Worm (Caenorhabditis elegans) whole organism, young adult: ENCODE measurements around the gene clc-7.
A peak's percentile ranks its signal among the peaks of the same experiment; 100 is the strongest.

ENCODE experiments used
- T07F8.4 ChIP-seq: sonication (generic microtip); optimal IDR thresholded peaks from 2 replicates; lab custom pipeline; 2016; ENCODE audit warnings: mild to moderate bottlenecking, missing genetic modification characterization, moderate library complexity, missing compliant biosample characterization
- Y53F4B.3 ChIP-seq: fragments of 200-800 bp; sonication (Bioruptor generic); IDR thresholded peaks from 2 replicates; pipeline ENCODE4 v1.3.6; 2022; ENCODE audit warnings: missing genetic modification reagents, missing genetic modification characterization, missing compliant biosample characterization
- Y67H2A.10 ChIP-seq: fragments of 200-800 bp; sonication (Bioruptor generic); conservative IDR thresholded peaks from 2 replicates; pipeline ENCODE4 v1.3.6; 2022; ENCODE audit warnings: missing genetic modification reagents, missing genetic modification characterization, missing compliant biosample characterization
- Y79H2A.3 ChIP-seq: fragments of 200-800 bp; sonication (Bioruptor generic); conservative IDR thresholded peaks from 2 replicates; pipeline ENCODE4 v1.3.6; 2022; ENCODE audit warnings: missing genetic modification reagents, missing genetic modification characterization, missing compliant biosample characterization
- ZK185.1 ChIP-seq: sonication (generic microtip); optimal IDR thresholded peaks from 2 replicates; lab custom pipeline; 2016; ENCODE audit warnings: mild to moderate bottlenecking, missing genetic modification characterization, missing compliant biosample characterization; ENCODE audit not compliant: poor library complexity, severe bottlenecking
- akir-1 ChIP-seq: fragments of 200-800 bp; sonication (Bioruptor generic); optimal IDR thresholded peaks from 2 replicates; lab custom pipeline; 2018; ENCODE audit warnings: mild to moderate bottlenecking, missing genetic modification characterization, moderate library complexity, missing compliant biosample characterization
- ama-1 ChIP-seq, 3 experiments: fragments of 150-350 bp in 1 of 3; sonication (generic microtip) in 2 of 3; optimal IDR thresholded peaks; 2 replicates each; lab custom pipeline; 2014 to 2018; ENCODE audit warnings: missing biosample characterization in 2 of 3, missing genetic modification characterization in 2 of 3, missing genetic modification reagents in 2 of 3
- aptf-3 ChIP-seq: fragments of 200-800 bp; sonication (Bioruptor generic); IDR thresholded peaks from 2 replicates; pipeline ENCODE4 v1.3.6; 2022; ENCODE audit warnings: missing genetic modification characterization, missing compliant biosample characterization
- atf-7 ChIP-seq: sonication (generic microtip); optimal IDR thresholded peaks from 2 replicates; lab custom pipeline; 2017; ENCODE audit warnings: mild to moderate bottlenecking, missing genetic modification characterization, missing compliant biosample characterization
- athp-1 ChIP-seq: sonication (generic microtip); optimal IDR thresholded peaks from 2 replicates; lab custom pipeline; 2017; ENCODE audit warnings: mild to moderate bottlenecking, missing genetic modification characterization, missing compliant biosample characterization
- cebp-1 ChIP-seq, 2 experiments: fragments of 200-800 bp in 1 of 2; sonication (Bioruptor generic) in 1 of 2; sonication (generic microtip) in 1 of 2; IDR thresholded peaks in 1 of 2; optimal IDR thresholded peaks in 1 of 2; 2 replicates each; pipeline versions ENCODE4 v1.3.6 to Lab custom; 2017 to 2022; ENCODE audit warnings: missing compliant biosample characterization in 2 of 2, missing genetic modification characterization in 2 of 2, mild to moderate bottlenecking in 1 of 2, missing genetic modification reagents in 1 of 2, moderate library complexity in 1 of 2
- ceh-27 ChIP-seq: fragments of 200-800 bp; sonication (Bioruptor generic); optimal IDR thresholded peaks from 2 replicates; lab custom pipeline; 2018; ENCODE audit warnings: mild to moderate bottlenecking, missing genetic modification characterization, moderate library complexity, missing compliant biosample characterization
- ceh-40 ChIP-seq: fragments of 200-800 bp; sonication (Bioruptor generic); IDR thresholded peaks from 2 replicates; pipeline ENCODE4 v1.3.6; 2022; ENCODE audit warnings: missing genetic modification characterization, missing compliant biosample characterization
- dox-1 ChIP-seq: fragments of 200-800 bp; sonication (Bioruptor generic); IDR thresholded peaks from 2 replicates; pipeline ENCODE4 v1.3.6; 2022; ENCODE audit warnings: missing genetic modification reagents, missing genetic modification characterization, missing compliant biosample characterization
- dpff-1 ChIP-seq: sonication (generic microtip); optimal IDR thresholded peaks from 2 replicates; lab custom pipeline; 2017; ENCODE audit warnings: mild to moderate bottlenecking, missing genetic modification characterization, missing compliant biosample characterization
- efl-1 ChIP-seq: fragments of 150-350 bp; optimal IDR thresholded peaks from 2 replicates; lab custom pipeline; 2014; ENCODE audit warnings: missing biosample characterization, missing genetic modification reagents, missing genetic modification characterization
- egrh-3 ChIP-seq: fragments of 200-800 bp; sonication (Bioruptor generic); IDR thresholded peaks from 2 replicates; pipeline ENCODE4 v1.3.6; 2022; ENCODE audit warnings: missing genetic modification reagents, missing genetic modification characterization, missing compliant biosample characterization
- fkh-3 ChIP-seq: sonication (generic microtip); optimal IDR thresholded peaks from 2 replicates; lab custom pipeline; 2016; ENCODE audit warnings: mild to moderate bottlenecking, missing genetic modification characterization, missing compliant biosample characterization
- hlh-12 ChIP-seq: sonication (generic microtip); optimal IDR thresholded peaks from 2 replicates; lab custom pipeline; 2016; ENCODE audit warnings: missing genetic modification characterization, missing compliant biosample characterization
- hlh-26 ChIP-seq: fragments of 200-800 bp; sonication (Bioruptor generic); conservative IDR thresholded peaks from 2 replicates; pipeline ENCODE4 v1.3.6; 2022; ENCODE audit warnings: missing genetic modification reagents, missing genetic modification characterization, missing compliant biosample characterization
- hmg-1.2 ChIP-seq: fragments of 200-800 bp; sonication (Bioruptor generic); IDR thresholded peaks from 2 replicates; pipeline ENCODE4 v1.3.6; 2022; ENCODE audit warnings: missing genetic modification reagents, missing genetic modification characterization, missing compliant biosample characterization
- lag-1 ChIP-seq: fragments of 200-800 bp; sonication (Bioruptor generic); IDR thresholded peaks from 2 replicates; pipeline ENCODE4 v1.3.6; 2022; ENCODE audit warnings: missing genetic modification reagents, missing genetic modification characterization, missing compliant biosample characterization
- let-607 ChIP-seq, 2 experiments: fragments of 200-800 bp in 1 of 2; sonication (Bioruptor generic) in 1 of 2; sonication (generic microtip) in 1 of 2; optimal IDR thresholded peaks; 2 replicates each; lab custom pipeline; 2016 to 2018; ENCODE audit warnings: mild to moderate bottlenecking in 2 of 2, missing compliant biosample characterization in 2 of 2, missing genetic modification characterization in 2 of 2, moderate library complexity in 2 of 2, missing genotype in 1 of 2
- lin-40 ChIP-seq: sonication (generic microtip); optimal IDR thresholded peaks from 2 replicates; lab custom pipeline; 2016; ENCODE audit warnings: missing genetic modification characterization, mild to moderate bottlenecking, missing compliant biosample characterization, missing genotype, missing genetic modification reagents
- lsl-1 ChIP-seq: fragments of 200-800 bp; sonication (Bioruptor generic); optimal IDR thresholded peaks from 2 replicates; lab custom pipeline; 2018; ENCODE audit warnings: mild to moderate bottlenecking, missing genetic modification characterization, moderate library complexity, missing compliant biosample characterization
- madf-6 ChIP-seq: fragments of 200-800 bp; sonication (Bioruptor generic); IDR thresholded peaks from 2 replicates; pipeline ENCODE4 v1.3.6; 2022; ENCODE audit warnings: missing genetic modification reagents, missing genetic modification characterization, missing compliant biosample characterization
- madf-8 ChIP-seq: fragments of 200-800 bp; sonication (Bioruptor generic); conservative IDR thresholded peaks from 2 replicates; pipeline ENCODE4 v1.3.6; 2022; ENCODE audit warnings: missing genetic modification reagents, missing genetic modification characterization, missing compliant biosample characterization
- mes-4 ChIP-seq: sonication (generic microtip); optimal IDR thresholded peaks from 2 replicates; lab custom pipeline; 2016; ENCODE audit warnings: missing genotype, missing genetic modification characterization, missing compliant biosample characterization
- nhr-80 ChIP-seq: sonication (generic microtip); optimal IDR thresholded peaks from 2 replicates; lab custom pipeline; 2016; ENCODE audit warnings: missing genetic modification characterization, missing compliant biosample characterization
- nhr-90 ChIP-seq: sonication (generic microtip); optimal IDR thresholded peaks from 2 replicates; lab custom pipeline; 2016; ENCODE audit warnings: missing genotype, mild to moderate bottlenecking, missing genetic modification characterization, missing compliant biosample characterization
- pbrm-1 ChIP-seq: fragments of 200-800 bp; sonication (Bioruptor generic); IDR thresholded peaks from 2 replicates; pipeline ENCODE4 v1.3.6; 2022; ENCODE audit warnings: missing genetic modification reagents, missing genetic modification characterization, missing compliant biosample characterization
- rpc-1 ChIP-seq, 2 experiments: fragments of 150-350 bp in 1 of 2; sonication (generic microtip) in 1 of 2; optimal IDR thresholded peaks; 2 replicates each; lab custom pipeline; 2014 to 2018; ENCODE audit warnings: missing biosample characterization in 1 of 2, missing genetic modification characterization in 1 of 2, missing genetic modification reagents in 1 of 2, missing genotype in 1 of 2
- sea-2 ChIP-seq: fragments of 200-800 bp; sonication (Bioruptor generic); IDR thresholded peaks from 2 replicates; pipeline ENCODE4 v1.3.6; 2022; ENCODE audit warnings: missing genetic modification characterization, missing compliant biosample characterization
- snpc-3.4 ChIP-seq: sonication (generic microtip); optimal IDR thresholded peaks from 2 replicates; lab custom pipeline; 2017; ENCODE audit warnings: missing genetic modification characterization, mild to moderate bottlenecking, missing compliant biosample characterization, antibody characterized with exemption, moderate library complexity, missing genotype, missing genetic modification reagents
- snpc-4 ChIP-seq, 5 experiments: fragments of 150-350 bp in 1 of 5; sonication (generic microtip) in 4 of 5; optimal IDR thresholded peaks; 2 replicates each; lab custom pipeline; 2014 to 2018; ENCODE audit warnings: missing genetic modification characterization in 5 of 5, missing biosample characterization in 3 of 5, antibody characterized with exemption in 2 of 5, mild to moderate bottlenecking in 2 of 5, missing compliant biosample characterization in 2 of 5, missing genotype in 2 of 5, moderate library complexity in 2 of 5, missing genetic modification reagents in 1 of 5
- somi-1 ChIP-seq: fragments of 200-800 bp; sonication (Bioruptor generic); optimal IDR thresholded peaks from 2 replicates; lab custom pipeline; 2018; ENCODE audit warnings: mild to moderate bottlenecking, missing genetic modification characterization, missing compliant biosample characterization
- tbp1 ChIP-seq: fragments of 200-800 bp; sonication (Bioruptor generic); optimal IDR thresholded peaks from 2 replicates; lab custom pipeline; 2018; ENCODE audit warnings: mild to moderate bottlenecking, missing genetic modification characterization, missing compliant biosample characterization
- tbx-9 ChIP-seq: sonication (generic microtip); optimal IDR thresholded peaks from 2 replicates; lab custom pipeline; 2016; ENCODE audit warnings: borderline replicate concordance, missing genetic modification characterization, inconsistent platforms, missing compliant biosample characterization
- unc-62 ChIP-seq: fragments of 150-350 bp; optimal IDR thresholded peaks from 2 replicates; lab custom pipeline; 2014; ENCODE audit warnings: missing biosample characterization, missing genetic modification reagents, missing genetic modification characterization
- xnd-1 ChIP-seq: sonication (generic microtip); optimal IDR thresholded peaks from 2 replicates; lab custom pipeline; 2016; ENCODE audit warnings: missing genotype, missing genetic modification reagents, missing genetic modification characterization, missing compliant biosample characterization
- zfh-2 ChIP-seq: fragments of 200-800 bp; sonication (Bioruptor generic); conservative IDR thresholded peaks from 2 replicates; pipeline ENCODE4 v1.3.6; 2022; ENCODE audit warnings: missing genetic modification reagents, missing genetic modification characterization, missing compliant biosample characterization
- ztf-26 ChIP-seq: sonication (generic microtip); optimal IDR thresholded peaks from 2 replicates; lab custom pipeline; 2017; ENCODE audit warnings: missing genetic modification characterization, missing compliant biosample characterization
- ztf-3 ChIP-seq: fragments of 200-800 bp; sonication (Bioruptor generic); optimal IDR thresholded peaks from 2 replicates; lab custom pipeline; 2018; ENCODE audit warnings: mild to moderate bottlenecking, missing genetic modification characterization, missing compliant biosample characterization

The clc-7 gene

ce11 chrX:5120807-5121206 lies 52.9 kb downstream of the clc-7 start:
- no peak for TF ChIP-seq ceh-40
- TF ChIP-seq cebp-1 (GFP tag; IDR thresholded peaks at IDR 0.05; lab: Robert Waterston, UW), result no peak
- peak; percentile 52 for TF ChIP-seq cebp-1 (tag; optimal IDR thresholded peaks at IDR 0.05; lab: Kevin White, UChicago)

ce11 chrX:5121789-5122188 lies 53.9 kb downstream of the clc-7 start:
- TF ChIP-seq zfh-2 (no peak), hlh-26 (GFP tag; lab: Robert Waterston, UW) (no peak), rpc-1 (optimal IDR thresholded peaks at IDR 0.05; lab: Kevin White, UChicago) (no peak), rpc-1 (tag; optimal IDR thresholded peaks at IDR 0.05; lab: Kevin White, UChicago) (no peak), hmg-1.2 (GFP tag; lab: Robert Waterston, UW) (0 out of 2 replicates have a peak, but pooled peaks have one; percentile 3), unc-62 (no peak), hlh-12 (tag; lab: Kevin White, UChicago) (no peak), cebp-1 (GFP tag; IDR thresholded peaks at IDR 0.05; lab: Robert Waterston, UW) (no peak), cebp-1 (tag; optimal IDR thresholded peaks at IDR 0.05; lab: Kevin White, UChicago) (peak; percentile 6), ztf-26 (tag; lab: Kevin White, UChicago) (no peak), snpc-4 (GFP tag; optimal IDR thresholded peaks at IDR 0.05; lab: Kevin White, UChicago) (no peak), snpc-4 (tag; optimal IDR thresholded peaks at IDR 0.05; lab: Kevin White, UChicago) (no peak), xnd-1 (tag; lab: Kevin White, UChicago) (no peak)
- TF ChIP-seq, all 124 proteins: peak for 2

ce11 chrX:5122369-5122768 lies 54.5 kb downstream of the clc-7 start:
- TF ChIP-seq ztf-26 (tag; lab: Kevin White, UChicago) (peak; percentile 52), ztf-3 (GFP tag; lab: Kevin White, UChicago) (no peak), aptf-3 (GFP tag; lab: Robert Waterston, UW) (no peak), sea-2 (GFP tag; lab: Robert Waterston, UW) (no peak), Y67H2A.10 (GFP tag; lab: Robert Waterston, UW) (no peak), akir-1 (GFP tag; lab: Kevin White, UChicago) (no peak), mes-4 (tag; lab: Kevin White, UChicago) (no peak), pbrm-1 (GFP tag; lab: Robert Waterston, UW) (no peak), lin-40 (tag; lab: Kevin White, UChicago) (peak; percentile 43), dpff-1 (tag; lab: Kevin White, UChicago) (no peak), snpc-4 (GFP tag; optimal IDR thresholded peaks at IDR 0.05; lab: Kevin White, UChicago) (no peak), snpc-4 (tag; optimal IDR thresholded peaks at IDR 0.05; lab: Kevin White, UChicago) (no peak), somi-1 (no peak), madf-6 (GFP tag; lab: Robert Waterston, UW) (no peak), let-607 (tag; optimal IDR thresholded peaks at IDR 0.05; lab: Kevin White, UChicago) (no peak), T07F8.4 (tag; lab: Kevin White, UChicago) (no peak), dox-1 (GFP tag; lab: Robert Waterston, UW) (peak; percentile 29; the same call in 1 of the 2 replicates), nhr-80 (peak; percentile 83), tbx-9 (tag; lab: Kevin White, UChicago) (no peak), madf-8 (GFP tag; lab: Robert Waterston, UW) (no peak), fkh-3 (tag; lab: Kevin White, UChicago) (no peak), lsl-1 (GFP tag; lab: Kevin White, UChicago) (no peak), snpc-3.4 (tag; lab: Kevin White, UChicago) (no peak), ceh-27 (GFP tag; lab: Kevin White, UChicago) (no peak), nhr-90 (tag; lab: Kevin White, UChicago) (no peak), ZK185.1 (no peak), Y79H2A.3 (no peak), egrh-3 (GFP tag; lab: Robert Waterston, UW) (no peak), ceh-40 (no peak), hlh-26 (GFP tag; lab: Robert Waterston, UW) (no peak), Y53F4B.3 (GFP tag; lab: Robert Waterston, UW) (no peak), athp-1 (tag; lab: Kevin White, UChicago) (no peak), atf-7 (tag; lab: Kevin White, UChicago) (no peak), efl-1 (GFP tag; lab: Kevin White, UChicago) (no peak), ama-1 (optimal IDR thresholded peaks at IDR 0.05; lab: Kevin White, UChicago) (no peak), ama-1 (GFP tag; optimal IDR thresholded peaks at IDR 0.05; lab: Kevin White, UChicago) (no peak), tbp1 (peak; percentile 17), lag-1 (GFP tag; lab: Robert Waterston, UW) (no peak)
